Fruit fly (Drosophila melanogaster) whole organism, embryonic: ENCODE data around the gene CG10943.
A peak's percentile ranks its signal among the peaks of the same experiment; 100 is the strongest.

Experiments used
- BEAF-32 ChIP-seq: fragments of 200-800 bp; sonication (Bioruptor generic); optimal IDR thresholded peaks from 3 replicates; lab custom pipeline; 2017; ENCODE audit warnings: missing biosample characterization, missing genetic modification characterization, mild to moderate bottlenecking, moderate library complexity, missing genetic modification reagents
- BtbVII ChIP-seq: fragments of 200-800 bp; sonication (Bioruptor generic); optimal IDR thresholded peaks from 3 replicates; lab custom pipeline; 2017; ENCODE audit warnings: missing biosample characterization, mild to moderate bottlenecking, missing genetic modification characterization
- CG11247 ChIP-seq: fragments of 200-800 bp; sonication (Bioruptor generic); IDR thresholded peaks from 2 replicates; pipeline ENCODE4 v1.3.6; 2022; ENCODE audit warnings: missing biosample characterization, missing genetic modification characterization
- CG12071 ChIP-seq: fragments of 200-800 bp; sonication (Bioruptor generic); optimal IDR thresholded peaks from 3 replicates; lab custom pipeline; 2018; ENCODE audit warnings: missing biosample characterization, mild to moderate bottlenecking, missing genetic modification characterization
- CG12659 ChIP-seq: fragments of 200-800 bp; sonication (Bioruptor generic); optimal IDR thresholded peaks from 3 replicates; lab custom pipeline; 2017; ENCODE audit warnings: mild to moderate bottlenecking, missing biosample characterization, missing genetic modification reagents, missing genetic modification characterization
- CG13287 ChIP-seq: fragments of 200-800 bp; sonication (Bioruptor generic); IDR thresholded peaks from 2 replicates; pipeline ENCODE4 v1.3.6; 2022; ENCODE audit warnings: missing biosample characterization, missing genetic modification characterization; ENCODE audit not compliant: partially characterized antibody
- CG13424 ChIP-seq: fragments of 200-800 bp; sonication (Bioruptor generic); optimal IDR thresholded peaks from 2 replicates; lab custom pipeline; 2019; ENCODE audit warnings: missing biosample characterization, mild to moderate bottlenecking, missing genetic modification characterization, moderate library complexity
- CG13894 ChIP-seq: fragments of 200-800 bp; sonication (Bioruptor generic); optimal IDR thresholded peaks from 3 replicates; lab custom pipeline; 2018; ENCODE audit warnings: missing biosample characterization, mild to moderate bottlenecking, missing genetic modification characterization, moderate library complexity
- CG15269 ChIP-seq: fragments of 200-800 bp; sonication (Bioruptor generic); optimal IDR thresholded peaks from 2 replicates; lab custom pipeline; 2018; ENCODE audit warnings: missing biosample characterization, mild to moderate bottlenecking, missing genetic modification characterization, moderate library complexity
- CG15514 ChIP-seq: fragments of 200-800 bp; sonication (Bioruptor generic); optimal IDR thresholded peaks from 3 replicates; lab custom pipeline; 2017; ENCODE audit warnings: missing biosample characterization, missing genetic modification characterization, mild to moderate bottlenecking, moderate library complexity, missing genetic modification reagents
- CG15601 ChIP-seq: fragments of 200-800 bp; sonication (Bioruptor generic); optimal IDR thresholded peaks from 3 replicates; lab custom pipeline; 2019; ENCODE audit warnings: missing biosample characterization, mild to moderate bottlenecking, missing genetic modification characterization, moderate library complexity
- CG1647 ChIP-seq: fragments of 200-800 bp; sonication (Bioruptor generic); optimal IDR thresholded peaks from 3 replicates; lab custom pipeline; 2016; ENCODE audit warnings: missing biosample characterization, missing genetic modification characterization
- CG17328 ChIP-seq: fragments of 200-800 bp; sonication (Bioruptor generic); IDR thresholded peaks from 2 replicates; pipeline ENCODE4 v1.3.6; 2022; ENCODE audit warnings: missing biosample characterization, missing genetic modification characterization
- CG34376 ChIP-seq: fragments of 200-800 bp; sonication (Bioruptor generic); optimal IDR thresholded peaks from 2 replicates; lab custom pipeline; 2018; ENCODE audit warnings: missing biosample characterization, mild to moderate bottlenecking, missing genetic modification characterization
- CG34422 ChIP-seq: fragments of 200-800 bp; sonication (Bioruptor generic); IDR thresholded peaks from 3 replicates; pipeline ENCODE4 v1.3.6; 2022; ENCODE audit warnings: missing biosample characterization, missing genetic modification characterization
- CG3847 ChIP-seq: fragments of 200-800 bp; sonication (Bioruptor generic); IDR thresholded peaks from 2 replicates; pipeline ENCODE4 v1.3.6; 2022; ENCODE audit warnings: missing biosample characterization, missing genetic modification characterization
- CG3995 ChIP-seq: fragments of 200-800 bp; sonication (Bioruptor generic); optimal IDR thresholded peaks from 3 replicates; lab custom pipeline; 2016; ENCODE audit warnings: missing biosample characterization, missing genetic modification characterization
- CG7357 ChIP-seq: fragments of 200-800 bp; sonication (Bioruptor generic); IDR thresholded peaks from 3 replicates; pipeline ENCODE4 v1.3.6; 2022; ENCODE audit warnings: missing biosample characterization, missing genetic modification characterization
- CG9817 ChIP-seq: fragments of 200-800 bp; sonication (Bioruptor generic); optimal IDR thresholded peaks from 2 replicates; lab custom pipeline; 2018; ENCODE audit warnings: missing biosample characterization, mild to moderate bottlenecking, missing genetic modification characterization, moderate library complexity
- Dbx ChIP-seq: fragments of 200-800 bp; sonication (Bioruptor generic); IDR thresholded peaks from 3 replicates; pipeline ENCODE4 v1.3.6; 2022; ENCODE audit warnings: missing biosample characterization, missing genetic modification characterization
- HLHmδ ChIP-seq: fragments of 200-800 bp; sonication (Bioruptor generic); optimal IDR thresholded peaks from 2 replicates; lab custom pipeline; 2018; ENCODE audit warnings: missing biosample characterization, mild to moderate bottlenecking, missing genetic modification characterization, moderate library complexity
- Hsf ChIP-seq: fragments of 200-800 bp; sonication (Bioruptor generic); optimal IDR thresholded peaks from 3 replicates; lab custom pipeline; 2016; ENCODE audit warnings: missing biosample characterization, missing genetic modification characterization
- MTF-1 ChIP-seq: fragments of 200-800 bp; sonication (Bioruptor generic); optimal IDR thresholded peaks from 2 replicates; lab custom pipeline; 2018; ENCODE audit warnings: missing biosample characterization, mild to moderate bottlenecking, missing genetic modification characterization, borderline replicate concordance
- PHDP ChIP-seq: fragments of 200-800 bp; sonication (Bioruptor generic); optimal IDR thresholded peaks from 3 replicates; lab custom pipeline; 2018; ENCODE audit warnings: missing biosample characterization, mild to moderate bottlenecking, missing genetic modification characterization, moderate library complexity
- Ptx1 ChIP-seq: fragments of 200-800 bp; sonication (Bioruptor generic); IDR thresholded peaks from 2 replicates; pipeline ENCODE4 v1.3.6; 2022; ENCODE audit warnings: missing biosample characterization, missing genetic modification characterization
- Sox102F ChIP-seq: fragments of 200-800 bp; sonication (Bioruptor generic); optimal IDR thresholded peaks from 2 replicates; lab custom pipeline; 2018; ENCODE audit warnings: missing biosample characterization, mild to moderate bottlenecking, missing genetic modification characterization, moderate library complexity
- Stat92E ChIP-seq, 3 experiments: fragments of >200 bp in 2 of 3; fragments of 200-800 bp in 1 of 3; sonication (Bioruptor generic) in 1 of 3; optimal IDR thresholded peaks; 2 replicates each; lab custom pipeline; 2017 to 2019; ENCODE audit warnings: missing biosample characterization in 3 of 3, missing genetic modification characterization in 3 of 3, mild to moderate bottlenecking in 1 of 3, moderate library complexity in 1 of 3
- Taf1 ChIP-seq: fragments of 200-800 bp; sonication (Bioruptor generic); IDR thresholded peaks from 2 replicates; pipeline ENCODE4 v1.3.6; 2022; ENCODE audit warnings: missing biosample characterization, missing genetic modification characterization
- Trl ChIP-seq, 3 experiments: fragments of >200 bp in 2 of 3; fragments of 200-800 bp in 1 of 3; sonication (Bioruptor generic) in 1 of 3; optimal IDR thresholded peaks; 2 replicates in 1 of 3; 3 replicates in 2 of 3; lab custom pipeline; 2016 to 2017; ENCODE audit warnings: missing biosample characterization in 1 of 3, missing genetic modification characterization in 1 of 3
- chinmo ChIP-seq: fragments of 200-800 bp; sonication (Bioruptor generic); IDR thresholded peaks from 4 replicates; pipeline ENCODE4 v1.3.6; 2022; ENCODE audit warnings: missing biosample characterization, missing genetic modification characterization; ENCODE audit not compliant: partially characterized antibody
- corto ChIP-seq: fragments of 200-800 bp; sonication (Bioruptor generic); optimal IDR thresholded peaks from 2 replicates; lab custom pipeline; 2016; ENCODE audit warnings: missing biosample characterization, mild to moderate bottlenecking, missing genetic modification characterization, moderate library complexity
- cwo ChIP-seq: fragments of 200-800 bp; sonication (Bioruptor generic); optimal IDR thresholded peaks from 3 replicates; lab custom pipeline; 2017; ENCODE audit warnings: missing biosample characterization, missing genetic modification characterization, mild to moderate bottlenecking, moderate library complexity, missing genetic modification reagents
- da ChIP-seq: fragments of 200-800 bp; sonication (Bioruptor generic); optimal IDR thresholded peaks from 2 replicates; lab custom pipeline; 2016; ENCODE audit warnings: missing biosample characterization, missing genetic modification characterization
- ems ChIP-seq: fragments of 200-800 bp; sonication (Bioruptor generic); optimal IDR thresholded peaks from 3 replicates; lab custom pipeline; 2016; ENCODE audit warnings: missing biosample characterization, missing genetic modification characterization
- exex ChIP-seq: fragments of 200-800 bp; sonication (Bioruptor generic); optimal IDR thresholded peaks from 4 replicates; lab custom pipeline; 2018; ENCODE audit warnings: missing biosample characterization, mild to moderate bottlenecking, missing genetic modification characterization, moderate library complexity
- fd3F ChIP-seq: fragments of 200-800 bp; sonication (Bioruptor generic); optimal IDR thresholded peaks from 2 replicates; lab custom pipeline; 2018; ENCODE audit warnings: missing biosample characterization, mild to moderate bottlenecking, missing genetic modification characterization, moderate library complexity
- gem ChIP-seq: fragments of 200-800 bp; sonication (Bioruptor generic); optimal IDR thresholded peaks from 2 replicates; lab custom pipeline; 2019; ENCODE audit warnings: missing biosample characterization, mild to moderate bottlenecking, missing genetic modification characterization, moderate library complexity
- mirr ChIP-seq: fragments of 200-800 bp; sonication (Bioruptor generic); optimal IDR thresholded peaks from 3 replicates; lab custom pipeline; 2018; ENCODE audit warnings: missing biosample characterization, mild to moderate bottlenecking, missing genetic modification characterization
- nerfin-1 ChIP-seq: fragments of 200-800 bp; sonication (Bioruptor generic); optimal IDR thresholded peaks from 3 replicates; lab custom pipeline; 2019; ENCODE audit warnings: missing biosample characterization, mild to moderate bottlenecking, missing genetic modification characterization, moderate library complexity
- scrt ChIP-seq: fragments of 200-800 bp; sonication (Bioruptor generic); optimal IDR thresholded peaks from 2 replicates; lab custom pipeline; 2018; ENCODE audit warnings: missing biosample characterization, mild to moderate bottlenecking, missing genetic modification characterization, moderate library complexity
- slp2 ChIP-seq: fragments of 200-800 bp; sonication (Bioruptor generic); optimal IDR thresholded peaks from 2 replicates; lab custom pipeline; 2016; ENCODE audit warnings: missing biosample characterization, missing genetic modification characterization
- sqz ChIP-seq: fragments of 200-800 bp; sonication (Bioruptor generic); optimal IDR thresholded peaks from 3 replicates; lab custom pipeline; 2018; ENCODE audit warnings: missing biosample characterization, mild to moderate bottlenecking, missing genetic modification characterization
- stc ChIP-seq: fragments of 200-800 bp; sonication (Bioruptor generic); IDR thresholded peaks from 2 replicates; pipeline ENCODE4 v1.3.6; 2022; ENCODE audit warnings: missing biosample characterization, missing genetic modification characterization
- tap ChIP-seq: fragments of 200-800 bp; optimal IDR thresholded peaks from 3 replicates; lab custom pipeline; 2019; ENCODE audit warnings: missing biosample characterization, mild to moderate bottlenecking, missing genetic modification characterization, moderate library complexity
- toy ChIP-seq: fragments of 200-800 bp; sonication (Bioruptor generic); IDR thresholded peaks from 2 replicates; pipeline ENCODE4 v1.3.6; 2022; ENCODE audit warnings: missing biosample characterization, missing genetic modification characterization
- wek ChIP-seq: fragments of 200-800 bp; sonication (Bioruptor generic); optimal IDR thresholded peaks from 3 replicates; lab custom pipeline; 2018; ENCODE audit warnings: missing biosample characterization, mild to moderate bottlenecking, missing genetic modification characterization, moderate library complexity
- z ChIP-seq: fragments of 200-800 bp; sonication (Bioruptor generic); IDR thresholded peaks from 3 replicates; pipeline ENCODE4 v1.3.6; 2022; ENCODE audit warnings: missing biosample characterization, missing genetic modification characterization

Gene CG10943

dm6 chr3L:12892485-12893173 lies 29.9 kb upstream of the CG10943 start, which contains the start of gene CG14118 (continued):
- TF ChIP-seq CG13287, result peak; percentile 23; the same call in 1 of the 2 replicates
- TF ChIP-seq stc (GFP tag; lab: Robert Waterston, UW), result 0 out of 2 replicates have a peak, but pooled peaks have one; percentile 14
- no peak for TF ChIP-seq slp2 (GFP tag; lab: Kevin White, UChicago)
- TF ChIP-seq CG12659 (GFP tag; lab: Kevin White, UChicago), result peak; percentile 42
- no peak for TF ChIP-seq CG15514
- no peak for TF ChIP-seq BEAF-32 (GFP tag; lab: Kevin White, UChicago)
- peak; percentile 12 for TF ChIP-seq CG13424 (tag; lab: Kevin White, UChicago)
- peak; percentile 10; the same call in 1 of the 3 replicates for TF ChIP-seq CG34422
- TF ChIP-seq da (GFP tag; lab: Kevin White, UChicago), result no peak
- TF ChIP-seq Trl (optimal IDR thresholded peaks at IDR 0.05; lab: Kevin White, UChicago), result peak; percentile 46 to 83
- no peak for TF ChIP-seq Trl (GFP tag; optimal IDR thresholded peaks at IDR 0.05; lab: Kevin White, UChicago)
- TF ChIP-seq BtbVII (GFP tag; lab: Kevin White, UChicago), result no peak
- TF ChIP-seq fd3F (GFP tag; lab: Kevin White, UChicago), result peak; percentile 61
- TF ChIP-seq HLHmδ (GFP tag; lab: Kevin White, UChicago), result no peak
- TF ChIP-seq CG15601 (tag; lab: Kevin White, UChicago), result peak; percentile 46
- TF ChIP-seq PHDP (tag; lab: Kevin White, UChicago), result peak; percentile 54
- TF ChIP-seq cwo, result peak; percentile 55
- 0 out of 2 replicates have a peak, but pooled peaks have one; percentile 24 for TF ChIP-seq CG11247 (GFP tag; lab: Robert Waterston, UW)
- 0 out of 2 replicates have a peak, but pooled peaks have one; percentile 15 for TF ChIP-seq Ptx1 (GFP tag; lab: Robert Waterston, UW)
- TF ChIP-seq CG9817 (tag; lab: Kevin White, UChicago), result peak; percentile 21
- no peak for TF ChIP-seq z
- no peak for TF ChIP-seq Taf1
- TF ChIP-seq CG15269 (tag; lab: Kevin White, UChicago), result peak; percentile 30
- TF ChIP-seq CG17328 (GFP tag; lab: Robert Waterston, UW), result no peak
- 0 out of 3 replicates have a peak, but pooled peaks have one; percentile 18 for TF ChIP-seq Dbx
- TF ChIP-seq Sox102F (GFP tag; lab: Kevin White, UChicago), result peak; percentile 28
- TF ChIP-seq, all 482 proteins: peak for 44

dm6 chr3L:12889353-12889820 lies 26.7 kb upstream of the CG10943 start, which contains the start of gene CG43894:
Gene CG43894 (plus strand): TSS chr3L:12889770.
- TF ChIP-seq gem (tag; lab: Kevin White, UChicago) (no peak), corto (GFP tag; lab: Kevin White, UChicago) (peak; percentile 6), CG17328 (GFP tag; lab: Robert Waterston, UW) (no peak), CG1647 (GFP tag; lab: Kevin White, UChicago) (no peak), scrt (peak; percentile 9), CG13894 (peak; percentile 32), Stat92E (GFP tag; optimal IDR thresholded peaks at IDR 0.05; lab: Kevin White, UChicago) (no peak), wek (GFP tag; lab: Kevin White, UChicago) (no peak), CG3847 (no peak), toy (GFP tag; lab: Robert Waterston, UW) (no peak), tap (peak; percentile 6), sqz (GFP tag; lab: Kevin White, UChicago) (no peak), BtbVII (GFP tag; lab: Kevin White, UChicago) (peak; percentile 40), CG3995 (GFP tag; lab: Kevin White, UChicago) (no peak), chinmo (GFP tag; lab: Robert Waterston, UW) (0 out of 4 replicates have a peak, but pooled peaks have one; percentile 63), CG7357 (GFP tag; lab: Robert Waterston, UW) (no peak), Hsf (no peak), CG12071 (GFP tag; lab: Kevin White, UChicago) (peak; percentile 17), ems (GFP tag; lab: Kevin White, UChicago) (no peak), exex (peak; percentile 95), MTF-1 (GFP tag; lab: Kevin White, UChicago) (peak; percentile 21), nerfin-1 (no peak), mirr (GFP tag; lab: Kevin White, UChicago) (peak; percentile 87), CG34376 (peak; percentile 80)
